Worm (Caenorhabditis elegans) whole organism, L2 larva: Measurements from ENCODE around the gene T22B7.22.

ENCODE experiments used
- aly-2 ChIP-seq: fragments of 150-350 bp; optimal IDR thresholded peaks from 2 replicates; lab custom pipeline; 2014; ENCODE audit warnings: missing biosample characterization, missing genetic modification characterization
- dmd-4 ChIP-seq: sonication (generic microtip); optimal IDR thresholded peaks from 2 replicates; lab custom pipeline; 2017; ENCODE audit warnings: missing biosample characterization, missing genetic modification characterization
- egl-27 ChIP-seq: sonication (generic microtip); optimal IDR thresholded peaks from 3 replicates; lab custom pipeline; 2017; ENCODE audit warnings: missing biosample characterization, missing genetic modification reagents, missing genetic modification characterization
- fos-1 ChIP-seq: fragments of 150-350 bp; optimal IDR thresholded peaks from 2 replicates; lab custom pipeline; 2014; ENCODE audit warnings: missing biosample characterization, missing genetic modification characterization
- nhr-11 ChIP-seq: fragments of 150-350 bp; optimal IDR thresholded peaks from 2 replicates; lab custom pipeline; 2014; ENCODE audit warnings: missing biosample characterization, missing genetic modification characterization
- nhr-23 ChIP-seq: fragments of 150-350 bp; optimal IDR thresholded peaks from 2 replicates; lab custom pipeline; 2014; ENCODE audit warnings: missing biosample characterization, missing genetic modification reagents, missing genetic modification characterization
- skn-1 ChIP-seq: sonication (generic microtip); optimal IDR thresholded peaks from 2 replicates; lab custom pipeline; 2017; ENCODE audit warnings: missing biosample characterization, missing genetic modification characterization

DNA sequence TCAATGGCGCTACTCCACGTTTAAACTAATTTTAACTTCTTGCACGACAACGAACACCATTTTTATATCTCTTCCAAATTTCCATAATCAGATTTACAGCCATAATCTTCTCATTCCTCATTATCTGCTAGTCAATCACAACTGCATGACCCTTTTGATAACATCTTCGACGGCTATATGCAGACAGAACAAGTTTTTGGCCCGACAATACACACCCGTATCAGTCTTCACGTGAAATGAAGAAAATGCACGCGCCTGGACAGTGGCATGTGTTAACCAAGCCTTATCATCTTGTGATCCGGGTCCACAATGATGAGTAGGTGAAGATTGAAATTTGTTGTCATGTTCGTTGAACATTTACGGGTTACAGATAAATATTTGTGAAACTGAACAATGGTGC lies 14.2 kb upstream of the T22B7.22 start:
- no peak for TF ChIP-seq fos-1 (tag; lab: Kevin White, UChicago)
- no peak for TF ChIP-seq nhr-11
- no peak for TF ChIP-seq dmd-4 (tag; lab: Kevin White, UChicago)
- no peak for TF ChIP-seq aly-2 (tag; lab: Kevin White, UChicago)
- TF ChIP-seq egl-27 (tag; lab: Kevin White, UChicago): no peak
- TF ChIP-seq nhr-23 (tag; lab: Kevin White, UChicago): no peak
- TF ChIP-seq skn-1 (tag; lab: Kevin White, UChicago): no peak
